Worm (Caenorhabditis elegans) whole organism, late embryonic: ENCODE data around the gene C43H6.6.

Experiments
- C08G9.2 ChIP-seq: sonication (generic microtip); optimal IDR thresholded peaks from 2 replicates; lab custom pipeline; 2016; ENCODE audit warnings: mild to moderate bottlenecking, missing genetic modification characterization, moderate library complexity, missing compliant biosample characterization
- C38D4.7 ChIP-seq: fragments of 200-800 bp; sonication (Bioruptor generic); optimal IDR thresholded peaks from 2 replicates; lab custom pipeline; 2018; ENCODE audit warnings: mild to moderate bottlenecking, missing genetic modification characterization, moderate library complexity, missing compliant biosample characterization
- K09A11.1 ChIP-seq: sonication (generic microtip); optimal IDR thresholded peaks from 2 replicates; lab custom pipeline; 2017; ENCODE audit warnings: antibody characterized with exemption, mild to moderate bottlenecking, missing genetic modification characterization, missing compliant biosample characterization; ENCODE audit not compliant: insufficient read depth
- Y22D7AL.16 ChIP-seq: sonication (generic microtip); optimal IDR thresholded peaks from 2 replicates; lab custom pipeline; 2016; ENCODE audit warnings: missing genetic modification characterization, missing compliant biosample characterization
- ceh-14 ChIP-seq: sonication (generic microtip); optimal IDR thresholded peaks from 2 replicates; lab custom pipeline; 2016; ENCODE audit warnings: missing genotype, missing genetic modification characterization, missing compliant biosample characterization
- ceh-2 ChIP-seq: sonication (generic microtip); optimal IDR thresholded peaks from 2 replicates; lab custom pipeline; 2016; ENCODE audit warnings: missing genotype, missing genetic modification characterization, missing compliant biosample characterization
- ceh-31 ChIP-seq: sonication (generic microtip); optimal IDR thresholded peaks from 2 replicates; lab custom pipeline; 2016; ENCODE audit warnings: missing genetic modification characterization, missing compliant biosample characterization
- ceh-34 ChIP-seq: sonication (generic microtip); optimal IDR thresholded peaks from 2 replicates; lab custom pipeline; 2016; ENCODE audit warnings: mild to moderate bottlenecking, missing genetic modification characterization, missing compliant biosample characterization
- ceh-48 ChIP-seq: sonication (generic microtip); optimal IDR thresholded peaks from 2 replicates; lab custom pipeline; 2016; ENCODE audit warnings: missing genetic modification characterization, inconsistent platforms, missing compliant biosample characterization
- dmd-4 ChIP-seq: sonication (generic microtip); optimal IDR thresholded peaks from 2 replicates; lab custom pipeline; 2016; ENCODE audit warnings: borderline replicate concordance, missing genetic modification characterization, missing compliant biosample characterization
- dve-1 ChIP-seq: sonication (generic microtip); optimal IDR thresholded peaks from 2 replicates; lab custom pipeline; 2017; ENCODE audit warnings: antibody characterized with exemption, mild to moderate bottlenecking, missing genetic modification characterization, missing compliant biosample characterization
- elt-2 ChIP-seq: sonication (generic microtip); optimal IDR thresholded peaks from 2 replicates; lab custom pipeline; 2016; ENCODE audit warnings: missing genetic modification reagents, missing genetic modification characterization, missing compliant biosample characterization
- elt-4 ChIP-seq: sonication (generic microtip); optimal IDR thresholded peaks from 2 replicates; lab custom pipeline; 2016; ENCODE audit warnings: missing genetic modification characterization, missing compliant biosample characterization
- fax-1 ChIP-seq: sonication (generic microtip); optimal IDR thresholded peaks from 2 replicates; lab custom pipeline; 2016; ENCODE audit warnings: missing genotype, missing genetic modification characterization, missing compliant biosample characterization
- fkh-10 ChIP-seq: fragments of 150-350 bp; optimal IDR thresholded peaks from 2 replicates; lab custom pipeline; 2014; ENCODE audit warnings: missing biosample characterization, missing genetic modification reagents, missing genetic modification characterization
- fkh-6 ChIP-seq: sonication (generic microtip); optimal IDR thresholded peaks from 2 replicates; lab custom pipeline; 2016; ENCODE audit warnings: missing genetic modification characterization, missing compliant biosample characterization
- hlh-15 ChIP-seq: sonication (generic microtip); optimal IDR thresholded peaks from 2 replicates; lab custom pipeline; 2016; ENCODE audit warnings: missing genetic modification characterization, missing compliant biosample characterization
- hlh-30 ChIP-seq: sonication (generic microtip); optimal IDR thresholded peaks from 2 replicates; lab custom pipeline; 2017; ENCODE audit warnings: antibody characterized with exemption, missing genetic modification characterization, missing compliant biosample characterization; ENCODE audit not compliant: insufficient read depth
- hlh-6 ChIP-seq: sonication (generic microtip); optimal IDR thresholded peaks from 2 replicates; lab custom pipeline; 2016; ENCODE audit warnings: missing genotype, missing genetic modification characterization, missing compliant biosample characterization
- hlh-8 ChIP-seq: sonication (generic microtip); optimal IDR thresholded peaks from 2 replicates; lab custom pipeline; 2016; ENCODE audit warnings: missing genotype, missing genetic modification characterization, missing compliant biosample characterization
- lim-6 ChIP-seq: sonication (generic microtip); optimal IDR thresholded peaks from 2 replicates; lab custom pipeline; 2016; ENCODE audit warnings: missing genetic modification characterization, missing compliant biosample characterization
- lin-11 ChIP-seq: fragments of 200-800 bp; sonication (Bioruptor generic); optimal IDR thresholded peaks from 2 replicates; lab custom pipeline; 2018; ENCODE audit warnings: mild to moderate bottlenecking, missing genetic modification characterization, missing compliant biosample characterization
- madf-2 ChIP-seq: sonication (generic microtip); optimal IDR thresholded peaks from 2 replicates; lab custom pipeline; 2017; ENCODE audit warnings: missing genetic modification characterization, missing compliant biosample characterization
- nfya-1 ChIP-seq: sonication (generic microtip); optimal IDR thresholded peaks from 2 replicates; lab custom pipeline; 2017; ENCODE audit warnings: missing genetic modification characterization, mild to moderate bottlenecking, missing compliant biosample characterization, antibody characterized with exemption, moderate library complexity
- odd-2 ChIP-seq: sonication (generic microtip); optimal IDR thresholded peaks from 2 replicates; lab custom pipeline; 2017; ENCODE audit warnings: antibody characterized with exemption, mild to moderate bottlenecking, missing genetic modification characterization, missing compliant biosample characterization
- pat-9 ChIP-seq: fragments of 200-800 bp; sonication (Bioruptor generic); optimal IDR thresholded peaks from 2 replicates; lab custom pipeline; 2018; ENCODE audit warnings: mild to moderate bottlenecking, missing genetic modification characterization, moderate library complexity, missing compliant biosample characterization
- pax-1 ChIP-seq: fragments of 150-350 bp; optimal IDR thresholded peaks from 2 replicates; lab custom pipeline; 2014; ENCODE audit warnings: missing biosample characterization, missing genetic modification characterization
- pha-2 ChIP-seq: sonication (generic microtip); optimal IDR thresholded peaks from 2 replicates; lab custom pipeline; 2017; ENCODE audit warnings: mild to moderate bottlenecking, missing genetic modification characterization, missing compliant biosample characterization
- pqm-1 ChIP-seq: sonication (generic microtip); optimal IDR thresholded peaks from 2 replicates; lab custom pipeline; 2016; ENCODE audit warnings: missing genetic modification characterization, missing compliant biosample characterization
- rnt-1 ChIP-seq: sonication (generic microtip); optimal IDR thresholded peaks from 2 replicates; lab custom pipeline; 2016; ENCODE audit warnings: missing genetic modification characterization, missing compliant biosample characterization
- sdc-2 ChIP-seq: sonication (generic microtip); optimal IDR thresholded peaks from 2 replicates; lab custom pipeline; 2016; ENCODE audit warnings: missing genotype, missing genetic modification characterization, missing compliant biosample characterization
- sox-2 ChIP-seq: fragments of 200-800 bp; sonication (Bioruptor generic); IDR thresholded peaks from 2 replicates; pipeline ENCODE4 v1.3.6; 2022; ENCODE audit warnings: missing genetic modification reagents, missing genetic modification characterization, missing compliant biosample characterization
- tbx-2 ChIP-seq: sonication (generic microtip); optimal IDR thresholded peaks from 2 replicates; lab custom pipeline; 2016; ENCODE audit warnings: missing genetic modification characterization, missing compliant biosample characterization
- unc-3 ChIP-seq, 2 experiments: fragments of 200-800 bp in 1 of 2; sonication (Bioruptor generic) in 1 of 2; sonication (generic microtip) in 1 of 2; conservative IDR thresholded peaks in 1 of 2; optimal IDR thresholded peaks in 1 of 2; 2 replicates each; pipeline versions ENCODE4 v1.3.6 to Lab custom; 2016 to 2022; ENCODE audit warnings: missing compliant biosample characterization in 2 of 2, missing genetic modification characterization in 2 of 2, missing genetic modification reagents in 1 of 2
- unc-42 ChIP-seq: sonication (generic microtip); optimal IDR thresholded peaks from 2 replicates; lab custom pipeline; 2016; ENCODE audit warnings: missing genotype, missing genetic modification characterization, missing compliant biosample characterization
- unc-55 ChIP-seq: sonication (generic microtip); optimal IDR thresholded peaks from 2 replicates; lab custom pipeline; 2017; ENCODE audit warnings: missing biosample characterization, missing genetic modification reagents, missing genetic modification characterization
- zip-5 ChIP-seq: sonication (generic microtip); optimal IDR thresholded peaks from 2 replicates; lab custom pipeline; 2016; ENCODE audit warnings: missing genetic modification characterization, missing compliant biosample characterization

Gene C43H6.6

DNA sequence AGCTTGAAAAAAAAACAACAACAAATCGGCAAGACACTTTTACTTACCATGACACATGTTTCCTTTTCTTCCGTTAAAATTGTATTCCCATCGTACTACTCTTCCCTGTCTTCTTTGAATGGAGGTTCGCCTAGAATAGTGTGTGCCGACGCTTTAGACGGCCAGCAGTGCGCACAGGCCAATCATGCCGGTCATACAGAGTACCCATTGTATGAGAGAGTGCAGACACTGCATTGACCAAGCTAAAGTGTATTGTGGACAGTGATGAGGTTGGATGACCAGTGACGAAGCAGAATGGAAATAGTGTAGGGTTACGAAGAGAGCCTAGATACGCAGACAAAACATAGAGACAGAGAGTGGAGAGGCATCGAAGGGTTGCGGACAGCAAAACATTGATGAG is 6.8 kb downstream of the C43H6.6 start, which contains the start of gene dhhc-9:
dhhc-9 (minus strand) TSS at position 154 of the 400 bp plus-strand sequence.
- no peak for TF ChIP-seq hlh-15 (tag; lab: Kevin White, UChicago)
- TF ChIP-seq C38D4.7 (GFP tag; lab: Kevin White, UChicago), result no peak
- TF ChIP-seq hlh-8 (tag; lab: Kevin White, UChicago), result no peak
- TF ChIP-seq pqm-1, result no peak
- no peak for TF ChIP-seq fkh-6
- peak; percentile 40 for TF ChIP-seq unc-42 (tag; lab: Kevin White, UChicago)
- TF ChIP-seq tbx-2, result no peak
- no peak for TF ChIP-seq sox-2 (GFP tag; lab: Robert Waterston, UW)
- TF ChIP-seq nfya-1 (tag; lab: Kevin White, UChicago), result peak; percentile 85
- TF ChIP-seq dmd-4, result no peak
- TF ChIP-seq sdc-2 (tag; lab: Kevin White, UChicago), result peak; percentile 33
- peak; percentile 47 for TF ChIP-seq ceh-31 (tag; lab: Kevin White, UChicago)
- TF ChIP-seq unc-55 (GFP tag; lab: Kevin White, UChicago), result peak; percentile 71
- TF ChIP-seq hlh-30 (tag; lab: Kevin White, UChicago), result peak; percentile 36
- TF ChIP-seq ceh-34, result no peak
- no peak for TF ChIP-seq lin-11 (tag; lab: Kevin White, UChicago)
- TF ChIP-seq fkh-10 (GFP tag; lab: Kevin White, UChicago), result no peak
- TF ChIP-seq, all 69 proteins: peak for 6

DNA sequence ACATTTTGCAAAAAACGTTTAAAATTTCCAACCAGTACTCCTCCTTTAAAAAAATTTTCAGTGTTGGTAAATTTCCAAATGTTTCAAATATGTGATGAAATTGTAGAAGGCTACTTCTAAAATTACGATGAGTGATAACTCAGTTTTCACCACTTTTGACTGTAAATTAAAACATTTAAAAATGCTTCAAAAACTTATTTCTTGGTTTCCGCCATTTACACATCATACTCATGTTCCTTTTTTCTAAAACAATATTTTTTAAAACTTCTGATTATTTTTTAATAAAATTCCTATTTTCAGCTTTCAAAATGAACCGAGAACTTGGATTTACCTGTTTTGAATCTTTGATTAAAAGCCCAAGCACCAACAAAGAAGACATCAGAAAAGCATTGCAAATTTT is 8.6 kb downstream of the C43H6.6 start, which contains the start of gene C43H6.4:
C43H6.4 (plus strand) TSS at position 301 of the 400 bp plus-strand sequence.
- TF ChIP-seq C38D4.7 (GFP tag; lab: Kevin White, UChicago), result no peak
- TF ChIP-seq ceh-14, result no peak
- no peak for TF ChIP-seq ceh-2 (tag; lab: Kevin White, UChicago)
- no peak for TF ChIP-seq dve-1 (tag; lab: Kevin White, UChicago)
- no peak for TF ChIP-seq elt-4
- no peak for TF ChIP-seq unc-3 (GFP tag; conservative IDR thresholded peaks at IDR 0.05; lab: Robert Waterston, UW)
- no peak for TF ChIP-seq unc-3 (tag; optimal IDR thresholded peaks at IDR 0.05; lab: Kevin White, UChicago)
- TF ChIP-seq zip-5 (tag; lab: Kevin White, UChicago), result no peak
- TF ChIP-seq odd-2 (tag; lab: Kevin White, UChicago), result no peak
- no peak for TF ChIP-seq dmd-4
- TF ChIP-seq C08G9.2 (tag; lab: Kevin White, UChicago), result no peak

DNA sequence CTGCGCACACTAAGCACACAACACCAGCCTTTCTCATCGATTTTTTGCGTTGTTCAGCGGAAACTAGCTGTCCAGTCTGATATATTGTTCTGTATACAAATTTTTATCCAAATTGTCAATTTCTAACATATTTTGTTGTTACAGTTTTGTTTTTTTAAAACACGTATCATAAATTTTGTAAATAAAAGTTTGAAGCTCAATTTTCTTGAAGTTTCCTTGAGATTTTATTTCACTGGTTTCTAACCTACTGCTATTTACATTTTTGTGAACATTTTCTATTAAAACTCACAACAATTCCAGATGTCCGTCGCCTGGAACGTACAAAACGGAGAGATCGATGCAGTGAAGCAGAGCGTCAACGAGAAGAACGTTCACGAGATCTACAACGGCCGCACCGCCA is 12.1 kb downstream of the C43H6.6 start, which contains the start of gene mtpn-1:
mtpn-1 (plus strand) TSS at position 301 of the 400 bp plus-strand sequence.
- TF ChIP-seq lin-11 (tag; lab: Kevin White, UChicago), result no peak
- TF ChIP-seq ceh-34, result no peak
- TF ChIP-seq pat-9, result no peak

DNA sequence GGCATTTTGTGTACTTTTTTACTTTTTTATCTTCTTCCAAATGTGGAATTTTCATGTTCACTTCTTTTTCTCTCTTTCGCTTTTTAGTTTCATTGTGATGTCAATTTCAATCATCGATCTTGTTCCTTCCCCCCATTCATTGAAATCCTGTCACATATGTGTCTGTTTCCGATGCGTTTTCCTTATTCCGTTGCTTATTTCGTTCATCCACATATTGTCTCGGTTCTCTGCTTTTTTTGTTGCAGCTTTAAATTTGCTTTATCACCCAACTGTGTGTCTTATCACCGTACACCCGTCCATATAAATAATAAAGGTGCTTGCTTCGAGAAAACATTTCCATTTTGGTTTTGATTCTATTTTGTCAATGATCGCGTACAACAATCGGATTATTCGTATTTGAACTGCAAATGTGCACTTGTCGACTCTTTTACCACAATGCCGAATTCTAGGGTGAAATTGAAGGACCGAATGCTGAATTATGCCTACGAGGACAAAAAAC is 14.2 kb downstream of the C43H6.6 start, which contains the start of the genes C43H6.12 and trpp-12:
C43H6.12 (plus strand) TSS at position 365 of the 499 bp plus-strand sequence.
trpp-12 (plus strand) TSS at position 449 of the 499 bp plus-strand sequence.
- TF ChIP-seq lim-6 (tag; lab: Kevin White, UChicago) (no peak), madf-2 (tag; lab: Kevin White, UChicago) (no peak), elt-4 (no peak), pha-2 (tag; lab: Kevin White, UChicago) (no peak), fkh-10 (GFP tag; lab: Kevin White, UChicago) (no peak), rnt-1 (tag; lab: Kevin White, UChicago) (no peak), unc-55 (GFP tag; lab: Kevin White, UChicago) (no peak), pax-1 (tag; lab: Kevin White, UChicago) (no peak), hlh-8 (tag; lab: Kevin White, UChicago) (no peak), fax-1 (tag; lab: Kevin White, UChicago) (no peak), ceh-48 (tag; lab: Kevin White, UChicago) (no peak), pat-9 (no peak), elt-2 (tag; lab: Kevin White, UChicago) (no peak), hlh-6 (no peak), K09A11.1 (tag; lab: Kevin White, UChicago) (no peak), nfya-1 (tag; lab: Kevin White, UChicago) (no peak), Y22D7AL.16 (tag; lab: Kevin White, UChicago) (no peak)
